Fruit fly (Drosophila melanogaster) Kc167 (cell line): Measurements from ENCODE around the gene Usp10.

ENCODE experiments used
- Myc ChIP-seq: fragments of >200 bp; optimal IDR thresholded peaks from 2 replicates; lab custom pipeline; 2017; ENCODE audit warnings: missing external identifiers
- psq ChIP-seq: fragments of >200 bp; optimal IDR thresholded peaks from 2 replicates; lab custom pipeline; 2017; ENCODE audit warnings: missing external identifiers

DNA sequence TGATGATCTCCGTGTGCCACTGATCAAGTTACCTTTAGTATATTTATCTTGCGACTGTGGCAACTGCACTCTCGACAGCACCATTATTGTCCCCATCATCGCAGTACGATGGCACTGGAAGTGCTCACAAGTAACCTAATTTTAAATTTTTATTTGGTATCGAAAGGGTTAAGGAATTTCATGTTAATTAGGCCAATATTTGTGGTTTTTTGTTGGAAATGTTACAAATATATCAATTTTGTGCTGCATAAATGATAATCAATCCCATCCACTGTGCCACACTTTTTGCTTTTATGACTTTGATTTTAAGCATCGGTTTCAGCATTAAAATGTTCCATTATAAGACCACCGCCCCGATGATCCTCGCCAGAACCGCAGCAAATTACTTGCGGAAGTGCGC, 49.1 kb upstream of the Usp10 start:
- TF ChIP-seq Myc (lab: Kevin White, UChicago) (no peak), psq (lab: Kevin White, UChicago) (no peak)
